Fruit fly (Drosophila melanogaster): ENCODE data around the gene epsilonCOP.

Gene epsilonCOP

DNA sequence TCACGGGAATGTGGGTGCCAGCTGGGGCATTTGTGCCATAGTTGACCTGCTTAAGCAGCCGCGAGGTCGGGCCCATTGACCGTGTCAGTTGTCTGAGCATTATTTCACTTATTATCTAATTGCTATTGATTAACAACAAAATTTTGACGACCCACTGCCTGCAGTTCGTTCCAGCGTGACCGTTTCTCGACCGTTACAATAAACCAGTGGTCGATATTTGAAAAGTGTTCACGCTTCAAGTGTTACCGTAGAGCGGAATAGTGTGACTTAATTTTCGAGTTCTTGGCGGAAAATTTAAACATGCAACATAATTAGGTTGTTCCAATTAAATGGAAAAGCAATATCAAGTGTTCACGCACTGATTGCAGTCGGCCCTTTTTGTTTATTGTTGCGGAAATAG lies 21.4 kb upstream of the epsilonCOP start, which contains the start of gene HemK1 (continued):
- TF ChIP-seq MESR4 (GFP tag; optimal IDR thresholded peaks at IDR 0.05) (peak; percentile 75), Bdp1 (GFP tag; optimal IDR thresholded peaks at IDR 0.05) (no peak), cato (GFP tag; optimal IDR thresholded peaks at IDR 0.05; ENCODE audit: borderline replicate concordance) (no peak), nerfin-2 (GFP tag; IDR thresholded peaks at IDR 0.05; ENCODE audit: partially characterized antibody) (peak; percentile 47; the same call in 1 of the 2 replicates), CkIIα-i1 (GFP tag; IDR thresholded peaks at IDR 0.05) (no peak), sna (GFP tag; IDR thresholded peaks at IDR 0.05; ENCODE audit: partially characterized antibody) (peak; percentile 7; the same call in 1 of the 2 replicates), sob (GFP tag; IDR thresholded peaks at IDR 0.05) (0 out of 2 replicates have a peak, but pooled peaks have one; percentile 23), CG18619 (GFP tag; optimal IDR thresholded peaks at IDR 0.05) (no peak), Eip74EF (GFP tag; optimal IDR thresholded peaks at IDR 0.05) (peak in 1 of 2 experiments; percentile 16), CG17912 (GFP tag; optimal IDR thresholded peaks at IDR 0.05) (no peak), Nf-YA (GFP tag; IDR thresholded peaks at IDR 0.05) (no peak), CG30403 (GFP tag; optimal IDR thresholded peaks at IDR 0.05) (no peak), Opbp (GFP tag; IDR thresholded peaks at IDR 0.05; ENCODE audit: partially characterized antibody) (peak; percentile 53; the same call in 1 of the 3 replicates), onecut (GFP tag; IDR thresholded peaks at IDR 0.05) (peak; percentile 78), lilli (GFP tag; optimal IDR thresholded peaks at IDR 0.05) (no peak), Usf (GFP tag; optimal IDR thresholded peaks at IDR 0.05) (no peak), NK7.1 (GFP tag; optimal IDR thresholded peaks at IDR 0.05) (no peak), NC2α (GFP tag; optimal IDR thresholded peaks at IDR 0.05) (no peak), Sry-δ (GFP tag; optimal IDR thresholded peaks at IDR 0.05) (peak; percentile 55), Nf-YB (GFP tag; optimal IDR thresholded peaks at IDR 0.05) (peak; percentile 7), pfk (GFP tag; optimal IDR thresholded peaks at IDR 0.05) (no peak), Dll (GFP tag; IDR thresholded peaks at IDR 0.05; ENCODE audit: partially characterized antibody) (no peak), Lpt (GFP tag; optimal IDR thresholded peaks at IDR 0.05) (no peak), CG7786 (GFP tag; optimal IDR thresholded peaks at IDR 0.05) (no peak), CG2129 (GFP tag; IDR thresholded peaks at IDR 0.05; ENCODE audit: partially characterized antibody) (peak; percentile 14; the same call in 1 of the 2 replicates), knrl (GFP tag; IDR thresholded peaks at IDR 0.05; ENCODE audit: partially characterized antibody) (peak; percentile 60), CG13287 (GFP tag; IDR thresholded peaks at IDR 0.05; ENCODE audit: partially characterized antibody) (peak; percentile 66), rib (GFP tag; IDR thresholded peaks at IDR 0.05) (no peak), wek (GFP tag; optimal IDR thresholded peaks at IDR 0.05) (no peak), CG6654 (GFP tag; optimal IDR thresholded peaks at IDR 0.05) (no peak), inv (GFP tag; IDR thresholded peaks at IDR 0.05; ENCODE audit: partially characterized antibody) (no peak), pho (GFP tag; optimal IDR thresholded peaks at IDR 0.05) (no peak), CG8944 (GFP tag; optimal IDR thresholded peaks at IDR 0.05) (no peak), CTCF (GFP tag; optimal IDR thresholded peaks at IDR 0.05) (peak; percentile 42), ATbp (GFP tag; optimal IDR thresholded peaks at IDR 0.05) (no peak), fd96Cb (tag; optimal IDR thresholded peaks at IDR 0.05) (no peak), oc (tag; optimal IDR thresholded peaks at IDR 0.05) (no peak), CG31365 (tag; optimal IDR thresholded peaks at IDR 0.05) (no peak), B-H1 (GFP tag; IDR thresholded peaks at IDR 0.05) (no peak), CG11456 (GFP tag; IDR thresholded peaks at IDR 0.05) (no peak), mld (GFP tag; IDR thresholded peaks at IDR 0.05; ENCODE audit: partially characterized antibody) (no peak), sens (GFP tag) (peak; percentile 48), CG16813 (GFP tag; IDR thresholded peaks at IDR 0.05; ENCODE audit: partially characterized antibody) (0 out of 3 replicates have a peak, but pooled peaks have one; percentile 42), CG12391 (tag; optimal IDR thresholded peaks at IDR 0.05) (peak; percentile 42), Mes4 (GFP tag; optimal IDR thresholded peaks at IDR 0.05) (no peak), ttk (GFP tag; IDR thresholded peaks at IDR 0.05) (no peak), Jarid2 (GFP tag; optimal IDR thresholded peaks at IDR 0.05) (no peak), CG18599 (GFP tag; optimal IDR thresholded peaks at IDR 0.05) (no peak), org-1 (GFP tag; optimal IDR thresholded peaks at IDR 0.05) (no peak), fru (optimal IDR thresholded peaks at IDR 0.05) (no peak), E2f2 (GFP tag; IDR thresholded peaks at IDR 0.05) (peak; percentile 97)

All from whole organism, embryonic.